Fruit fly (Drosophila melanogaster) whole organism, wandering third instar larva: Measurements from ENCODE around the gene Rh6.

Experiments used
- Abd-B ChIP-seq: fragments of >200 bp; optimal IDR thresholded peaks from 2 replicates; lab custom pipeline; 2017; ENCODE audit warnings: missing biosample characterization, missing genetic modification characterization
- CG32264 ChIP-seq: fragments of 200-800 bp; sonication (Bioruptor generic); optimal IDR thresholded peaks from 2 replicates; lab custom pipeline; 2016; ENCODE audit warnings: missing biosample characterization, missing genetic modification characterization
- CrebA ChIP-seq: fragments of 200-800 bp; sonication (Bioruptor generic); optimal IDR thresholded peaks from 2 replicates; lab custom pipeline; 2016; ENCODE audit warnings: missing biosample characterization, mild to moderate bottlenecking, missing genetic modification characterization, borderline replicate concordance
- Dif ChIP-seq: fragments of 200-275, 200-300 bp; sonication (Bioruptor generic); optimal IDR thresholded peaks from 2 replicates; lab custom pipeline; 2018; ENCODE audit warnings: missing biosample characterization, missing genetic modification characterization; ENCODE audit not compliant: partially characterized antibody
- GATAd ChIP-seq: sonication (Bioruptor generic); optimal IDR thresholded peaks from 2 replicates; lab custom pipeline; 2016; ENCODE audit warnings: missing biosample characterization, missing genetic modification characterization
- Hr78 ChIP-seq: fragments of >200 bp; optimal IDR thresholded peaks from 2 replicates; lab custom pipeline; 2017; ENCODE audit warnings: missing biosample characterization, missing genetic modification characterization
- Hr83 ChIP-seq: fragments of 200-300 bp; sonication (Bioruptor generic); optimal IDR thresholded peaks from 2 replicates; lab custom pipeline; 2016; ENCODE audit warnings: missing biosample characterization, mild to moderate bottlenecking, missing genetic modification characterization, moderate library complexity; ENCODE audit not compliant: poor library complexity, severe bottlenecking
- Jra ChIP-seq: sonication (Bioruptor generic); optimal IDR thresholded peaks from 2 replicates; lab custom pipeline; 2016; ENCODE audit warnings: missing biosample characterization, missing genetic modification characterization
- Mio ChIP-seq: sonication (Bioruptor generic); optimal IDR thresholded peaks from 2 replicates; lab custom pipeline; 2016; ENCODE audit warnings: missing biosample characterization, missing genetic modification characterization
- Myc ChIP-seq: fragments of >200 bp; optimal IDR thresholded peaks from 2 replicates; lab custom pipeline; 2017
- N ChIP-seq: fragments of >200 bp; optimal IDR thresholded peaks from 2 replicates; lab custom pipeline; 2018; ENCODE audit warnings: missing biosample characterization, missing external identifiers, missing genetic modification characterization
- OdsH ChIP-seq: fragments of 200-800 bp; sonication (Bioruptor generic); optimal IDR thresholded peaks from 2 replicates; lab custom pipeline; 2016; ENCODE audit warnings: missing biosample characterization, mild to moderate bottlenecking, missing genetic modification characterization
- Rel ChIP-seq, 2 experiments: fragments of 200-800 bp; sonication (Bioruptor generic) in 1 of 2; optimal IDR thresholded peaks; 2 replicates in 1 of 2; 3 replicates in 1 of 2; lab custom pipeline; 2016 to 2019; ENCODE audit warnings: mild to moderate bottlenecking in 2 of 2, missing biosample characterization in 2 of 2, missing genetic modification characterization in 2 of 2, moderate library complexity in 1 of 2
- Sp1 ChIP-seq: fragments of 200-800 bp; sonication (Bioruptor generic); optimal IDR thresholded peaks from 3 replicates; lab custom pipeline; 2019; ENCODE audit warnings: missing biosample characterization, mild to moderate bottlenecking, missing genetic modification characterization, moderate library complexity
- Vsx2 ChIP-seq: fragments of 200-300, 225-300 bp; sonication (Bioruptor generic); optimal IDR thresholded peaks from 2 replicates; lab custom pipeline; 2018; ENCODE audit warnings: missing biosample characterization, missing genetic modification characterization; ENCODE audit not compliant: partially characterized antibody
- br ChIP-seq: fragments of 200-800 bp; sonication (Bioruptor generic); optimal IDR thresholded peaks from 2 replicates; lab custom pipeline; 2016; ENCODE audit warnings: missing biosample characterization, missing genetic modification characterization
- dl ChIP-seq, 2 experiments: fragments of 175-275, 200-275 bp in 1 of 2; fragments of 200-275 bp in 1 of 2; sonication (Bioruptor generic); optimal IDR thresholded peaks; lab custom pipeline; 2018; ENCODE audit warnings: mild to moderate bottlenecking in 2 of 2, missing biosample characterization in 2 of 2, missing genetic modification characterization in 2 of 2, moderate library complexity in 2 of 2; ENCODE audit not compliant: partially characterized antibody in 2 of 2, insufficient read depth in 1 of 2
- dmrt93B ChIP-seq: fragments of 200-800 bp; sonication (Bioruptor generic); optimal IDR thresholded peaks from 2 replicates; lab custom pipeline; 2018; ENCODE audit warnings: missing biosample characterization, mild to moderate bottlenecking, missing genetic modification characterization
- dsf ChIP-seq: sonication (Bioruptor generic); optimal IDR thresholded peaks from 2 replicates; lab custom pipeline; 2016; ENCODE audit warnings: missing biosample characterization, missing genetic modification characterization, borderline replicate concordance
- ey ChIP-seq: fragments of 200-800 bp; sonication (Bioruptor generic); optimal IDR thresholded peaks from 2 replicates; lab custom pipeline; 2016; ENCODE audit warnings: missing biosample characterization, missing genetic modification characterization
- foxo ChIP-seq, 2 experiments: fragments of 200-800 bp; sonication (Bioruptor generic); optimal IDR thresholded peaks; 2 replicates in 1 of 2; 3 replicates in 1 of 2; lab custom pipeline; 2016 to 2017; ENCODE audit warnings: missing biosample characterization in 2 of 2, missing genetic modification characterization in 2 of 2
- fru ChIP-seq: fragments of 200-800 bp; sonication (Bioruptor generic); optimal IDR thresholded peaks from 3 replicates; lab custom pipeline; 2016; ENCODE audit warnings: missing biosample characterization, mild to moderate bottlenecking, missing genetic modification characterization
- h ChIP-seq: fragments of 200-800 bp; sonication (Bioruptor generic); optimal IDR thresholded peaks from 3 replicates; lab custom pipeline; 2016; ENCODE audit warnings: missing biosample characterization, mild to moderate bottlenecking, missing genetic modification characterization
- jim ChIP-seq: fragments of 175-275, 200-325 bp; sonication (Bioruptor generic); optimal IDR thresholded peaks from 2 replicates; lab custom pipeline; 2016; ENCODE audit warnings: missing biosample characterization, mild to moderate bottlenecking, missing genetic modification characterization
- lola ChIP-seq: fragments of >200 bp; optimal IDR thresholded peaks from 2 replicates; lab custom pipeline; 2017; ENCODE audit warnings: missing biosample characterization, missing genetic modification characterization
- psq ChIP-seq: fragments of 200-800 bp; sonication (Bioruptor generic); optimal IDR thresholded peaks from 3 replicates; lab custom pipeline; 2017; ENCODE audit warnings: missing biosample characterization, mild to moderate bottlenecking, missing genetic modification characterization, moderate library complexity
- sage ChIP-seq: fragments of 200-800 bp; sonication (Bioruptor generic); optimal IDR thresholded peaks from 2 replicates; lab custom pipeline; 2016; ENCODE audit warnings: missing biosample characterization, mild to moderate bottlenecking, missing genetic modification characterization
- sv ChIP-seq: fragments of 200-800 bp; sonication (Bioruptor generic); optimal IDR thresholded peaks from 3 replicates; lab custom pipeline; 2016; ENCODE audit warnings: missing biosample characterization, missing genetic modification characterization
- tai ChIP-seq: sonication (Bioruptor generic); optimal IDR thresholded peaks from 2 replicates; lab custom pipeline; 2016; ENCODE audit warnings: missing biosample characterization, missing genetic modification characterization
- usp ChIP-seq: fragments of >200 bp; optimal IDR thresholded peaks from 2 replicates; lab custom pipeline; 2017; ENCODE audit warnings: missing biosample characterization, missing genetic modification characterization
- woc ChIP-seq: sonication (Bioruptor generic); optimal IDR thresholded peaks from 2 replicates; lab custom pipeline; 2016; ENCODE audit warnings: missing biosample characterization, mild to moderate bottlenecking, missing genetic modification characterization

Rh6 gene

DNA sequence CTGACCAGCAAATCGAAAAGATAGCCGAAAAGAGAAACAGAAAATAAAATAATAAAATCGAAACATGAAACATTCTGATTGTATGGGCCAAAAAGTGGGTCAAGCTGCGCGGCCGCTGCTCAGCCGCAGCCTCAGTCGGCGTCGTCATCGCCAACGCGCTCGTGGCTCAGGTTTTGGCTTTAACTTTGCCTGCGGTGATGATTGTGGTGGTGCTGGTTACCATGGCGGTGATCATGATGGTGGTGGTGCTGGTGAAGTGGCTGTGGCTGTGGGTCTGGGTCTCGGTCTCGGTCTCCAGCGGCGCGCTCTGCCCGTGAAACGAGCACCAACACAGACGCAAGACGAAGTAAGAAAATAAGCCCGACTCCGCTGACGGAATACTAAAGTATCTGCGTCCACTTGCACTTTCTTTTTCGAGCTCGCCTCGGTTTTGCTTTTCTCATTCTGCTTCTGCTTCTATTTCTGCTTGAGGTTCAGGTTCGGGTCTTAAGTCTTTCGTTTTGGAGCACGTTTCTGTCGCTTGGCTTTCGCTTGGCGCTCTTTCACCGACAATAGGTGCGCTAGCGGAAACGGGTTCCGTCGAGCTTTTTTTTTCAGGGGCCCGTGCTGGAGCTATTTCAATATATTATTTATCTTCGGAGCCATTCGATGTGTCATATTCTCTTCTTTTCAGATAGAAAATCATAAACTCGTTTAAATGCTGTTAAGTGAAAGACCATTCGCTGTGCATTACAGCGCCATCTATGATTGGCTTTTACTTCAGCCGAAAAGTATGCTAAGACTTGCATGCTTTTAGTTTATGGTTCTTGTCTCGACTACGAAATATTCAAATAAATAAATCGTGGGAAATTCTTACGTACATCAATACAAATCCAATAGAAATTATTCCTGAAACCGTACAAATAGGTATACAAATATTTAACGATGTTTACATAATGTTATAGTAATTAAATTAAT is 45.2 kb upstream of the Rh6 start:
- TF ChIP-seq Myc (peak; percentile 58), fru (peak; percentile 31), Sp1 (GFP tag; lab: Kevin White, UChicago) (no peak), h (no peak), Rel (GFP tag; optimal IDR thresholded peaks at IDR 0.05; lab: Kevin White, UChicago) (no peak), Rel (tag; optimal IDR thresholded peaks at IDR 0.05; lab: Kevin White, UChicago) (no peak), CG32264 (GFP tag; lab: Kevin White, UChicago) (no peak), woc (GFP tag; lab: Kevin White, UChicago) (no peak), br (no peak), tai (GFP tag; lab: Kevin White, UChicago) (no peak), dl (GFP tag; optimal IDR thresholded peaks at IDR 0.05; lab: Kevin White, UChicago; ENCODE audit: insufficient read depth in 1 of 2, partially characterized antibody in 2 of 2) (no peak), dsf (GFP tag; lab: Kevin White, UChicago) (no peak), Hr83 (no peak), psq (GFP tag; lab: Kevin White, UChicago) (peak; percentile 23)

DNA sequence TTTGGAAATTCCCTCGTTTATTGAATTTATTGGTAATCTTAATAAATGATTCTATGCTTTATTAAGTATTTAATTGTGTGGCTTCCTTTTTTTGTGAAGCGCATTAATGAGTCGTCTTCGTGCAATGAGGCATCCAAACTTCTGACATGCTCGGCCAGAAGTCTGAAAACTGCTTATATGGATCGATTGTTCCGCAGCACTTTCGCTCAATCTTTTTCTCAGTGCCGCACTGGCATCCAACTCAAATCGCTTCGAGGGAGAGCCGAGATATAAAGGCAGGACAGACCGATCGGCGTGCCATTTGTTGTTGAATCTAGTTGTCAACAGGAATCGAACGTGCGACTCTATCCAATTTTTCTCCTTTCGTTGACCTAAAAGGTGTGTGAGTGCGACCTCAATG is 43.3 kb upstream of the Rh6 start, which contains the start of gene Act88F:
TSS of gene Act88F (plus strand) at position 301 of the 400 bp plus-strand sequence.
- TF ChIP-seq Hr78 (GFP tag; lab: Kevin White, UChicago) (no peak), woc (GFP tag; lab: Kevin White, UChicago) (no peak), OdsH (no peak), Sp1 (GFP tag; lab: Kevin White, UChicago) (no peak), dmrt93B (GFP tag; lab: Kevin White, UChicago) (no peak), ey (no peak), N (GFP tag; lab: Kevin White, UChicago) (no peak), foxo (GFP tag; optimal IDR thresholded peaks at IDR 0.05; lab: Kevin White, UChicago) (no peak), sage (GFP tag; lab: Kevin White, UChicago) (no peak), GATAd (GFP tag; lab: Kevin White, UChicago) (no peak), Dif (GFP tag; lab: Kevin White, UChicago) (no peak), usp (GFP tag; lab: Kevin White, UChicago) (no peak), Jra (no peak), br (no peak)

DNA sequence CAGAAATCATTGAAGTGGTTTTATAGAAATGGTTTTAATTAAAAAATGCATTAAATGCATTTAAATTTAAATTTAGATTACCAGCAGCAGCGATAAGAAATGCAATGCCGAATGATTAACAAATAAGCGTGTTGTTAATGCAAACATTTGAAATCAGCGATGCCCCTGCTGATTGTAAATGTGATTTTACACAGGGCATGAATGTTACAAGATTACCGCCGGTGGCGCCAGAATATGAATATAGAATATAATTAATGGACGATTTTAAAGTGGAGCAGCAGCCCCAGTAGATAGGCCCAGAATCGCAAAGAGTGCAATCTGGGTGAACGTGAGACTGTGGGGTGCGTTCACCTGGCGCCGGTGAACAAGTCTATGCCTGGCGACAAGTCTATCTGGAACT is 36.8 kb upstream of the Rh6 start:
- TF ChIP-seq jim (no peak), OdsH (no peak), foxo (GFP tag; optimal IDR thresholded peaks at IDR 0.05; lab: Kevin White, UChicago) (no peak), Rel (GFP tag; optimal IDR thresholded peaks at IDR 0.05; lab: Kevin White, UChicago) (no peak), Rel (tag; optimal IDR thresholded peaks at IDR 0.05; lab: Kevin White, UChicago) (peak; percentile 53), fru (no peak), lola (no peak)

DNA sequence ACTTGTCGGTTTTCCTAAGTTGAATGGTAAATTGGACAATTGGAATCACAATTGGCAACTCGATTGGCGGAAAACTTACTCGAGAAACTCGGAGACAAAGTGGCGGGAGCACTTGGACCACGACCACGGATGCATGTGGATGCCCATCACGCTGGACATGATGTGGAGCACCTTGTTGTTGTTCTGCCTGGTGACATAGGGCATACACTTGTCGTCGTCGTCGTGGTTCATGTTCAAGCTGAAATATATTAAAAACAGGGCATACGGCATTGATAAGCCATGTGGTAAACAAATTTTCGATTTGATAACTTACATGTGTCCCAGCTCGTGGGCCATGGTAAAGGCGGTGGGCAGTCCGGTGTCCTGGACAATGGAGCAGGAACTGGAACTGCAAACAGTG is 35.2 kb upstream of the Rh6 start:
- TF ChIP-seq N (GFP tag; lab: Kevin White, UChicago) (no peak), CrebA (GFP tag; lab: Kevin White, UChicago) (no peak), Myc (no peak), sage (GFP tag; lab: Kevin White, UChicago) (no peak), tai (GFP tag; lab: Kevin White, UChicago) (no peak), ey (no peak), Abd-B (no peak), psq (GFP tag; lab: Kevin White, UChicago) (no peak), Rel (GFP tag; optimal IDR thresholded peaks at IDR 0.05; lab: Kevin White, UChicago) (no peak), Rel (tag; optimal IDR thresholded peaks at IDR 0.05; lab: Kevin White, UChicago) (no peak), Mio (GFP tag; lab: Kevin White, UChicago) (no peak), jim (no peak)

DNA sequence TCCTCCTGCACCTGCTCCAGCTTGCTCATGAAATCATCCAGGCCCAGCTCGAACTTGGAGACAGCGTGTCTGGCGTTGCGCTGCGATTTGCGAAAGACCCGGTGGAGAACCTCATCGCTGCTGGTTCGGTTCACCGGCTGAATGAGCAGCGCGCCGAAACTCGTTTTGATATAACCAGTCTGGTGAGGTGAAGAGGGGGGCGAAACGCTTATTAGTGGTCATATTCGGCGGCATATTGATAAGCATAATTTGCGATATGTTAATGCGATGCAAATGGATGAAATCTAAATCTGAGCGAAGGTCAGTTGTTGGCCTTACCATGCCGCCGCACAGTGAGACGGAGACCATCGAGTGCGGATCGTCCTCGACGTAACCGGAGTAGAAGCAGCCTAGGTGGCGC is 34.3 kb upstream of the Rh6 start:
- TF ChIP-seq Vsx2 (GFP tag; lab: Kevin White, UChicago): peak; percentile 65
- TF ChIP-seq Dif (GFP tag; lab: Kevin White, UChicago): peak; percentile 8
- no peak for TF ChIP-seq sv (GFP tag; lab: Kevin White, UChicago)
- TF ChIP-seq, all 38 proteins: peak for 2
